Fruit fly (Drosophila melanogaster): Measurements from ENCODE around the gene CG7488.

CG7488 gene

DNA sequence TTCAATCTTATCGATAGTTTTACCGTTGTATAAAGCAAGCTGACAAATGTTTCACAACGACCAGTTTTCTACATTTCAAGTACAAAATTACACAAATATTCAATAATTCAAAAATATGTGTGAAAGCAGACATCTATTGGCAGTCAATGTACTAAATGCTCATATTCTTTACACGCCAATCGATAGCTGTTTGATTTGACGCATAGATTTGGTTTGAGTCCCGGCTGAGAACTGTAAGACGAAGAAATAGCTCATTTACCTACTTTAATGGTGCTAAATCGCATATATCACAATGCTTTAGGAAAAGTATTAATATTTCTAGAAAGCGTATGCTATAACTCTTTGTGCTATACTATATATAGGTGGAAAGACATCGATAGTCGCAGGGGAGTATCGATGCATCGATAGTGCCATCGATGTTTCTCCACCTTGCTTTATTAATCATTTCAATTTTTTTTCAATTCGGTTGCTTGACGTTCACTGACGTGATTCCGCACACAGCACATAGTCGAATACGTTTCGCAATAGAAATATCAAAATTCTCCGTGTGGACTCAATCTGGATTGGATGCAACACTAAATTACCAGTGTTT lies 14.7 kb upstream of the CG7488 start, which contains the start of gene Paip2 (continued):
- TF ChIP-seq maf-S (GFP tag; optimal IDR thresholded peaks at IDR 0.05) (no peak), Oaz (GFP tag; IDR thresholded peaks at IDR 0.05) (no peak), ab (GFP tag; optimal IDR thresholded peaks at IDR 0.05) (no peak), CG32767 (GFP tag; IDR thresholded peaks at IDR 0.05) (no peak), yki (optimal IDR thresholded peaks at IDR 0.05) (no peak), kay (GFP tag; optimal IDR thresholded peaks at IDR 0.05) (peak; percentile 17), prd (optimal IDR thresholded peaks at IDR 0.05) (no peak), prd (GFP tag; IDR thresholded peaks at IDR 0.05) (no peak), CG2202 (tag; optimal IDR thresholded peaks at IDR 0.05) (no peak), CG11560 (tag; IDR thresholded peaks at IDR 0.05) (peak; percentile 61; the same call in 2 of the 3 replicates), Sin3A (optimal IDR thresholded peaks at IDR 0.05) (peak; percentile 79), CG7372 (GFP tag; IDR thresholded peaks at IDR 0.05) (no peak), her (GFP tag; optimal IDR thresholded peaks at IDR 0.05) (no peak), Dll (GFP tag; IDR thresholded peaks at IDR 0.05; ENCODE audit: partially characterized antibody) (peak; percentile 99), CG15696 (tag; optimal IDR thresholded peaks at IDR 0.05) (no peak), vnd (GFP tag; IDR thresholded peaks at IDR 0.05; ENCODE audit: partially characterized antibody) (peak; percentile 98), CG9437 (GFP tag; optimal IDR thresholded peaks at IDR 0.05) (no peak), CG15514 (GFP tag; optimal IDR thresholded peaks at IDR 0.05) (peak; percentile 67), Vsx1 (GFP tag; optimal IDR thresholded peaks at IDR 0.05) (no peak), dpn (GFP tag; optimal IDR thresholded peaks at IDR 0.05) (peak in 1 of 2 experiments; percentile 5), ERR (GFP tag; optimal IDR thresholded peaks at IDR 0.05) (no peak), az2 (GFP tag; optimal IDR thresholded peaks at IDR 0.05) (no peak), luna (GFP tag; optimal IDR thresholded peaks at IDR 0.05) (no peak), ATbp (GFP tag; optimal IDR thresholded peaks at IDR 0.05) (no peak), CG10654 (GFP tag; optimal IDR thresholded peaks at IDR 0.05) (no peak), Kr (GFP tag; optimal IDR thresholded peaks at IDR 0.05) (no peak), H15 (GFP tag; IDR thresholded peaks at IDR 0.05) (no peak), CG5245 (GFP tag; optimal IDR thresholded peaks at IDR 0.05) (no peak), CG33557 (GFP tag; optimal IDR thresholded peaks at IDR 0.05) (no peak), Jarid2 (GFP tag; optimal IDR thresholded peaks at IDR 0.05) (peak; percentile 2), CG13624 (GFP tag; optimal IDR thresholded peaks at IDR 0.05) (no peak), Rfx (GFP tag; IDR thresholded peaks at IDR 0.05) (0 out of 2 replicates have a peak, but pooled peaks have one; percentile 23), TFAM (GFP tag; optimal IDR thresholded peaks at IDR 0.05) (no peak), pum (GFP tag; optimal IDR thresholded peaks at IDR 0.05) (no peak), Antp (GFP tag; optimal IDR thresholded peaks at IDR 0.05) (no peak), Scr (GFP tag; IDR thresholded peaks at IDR 0.05; ENCODE audit: partially characterized antibody) (peak; percentile 99), cas (GFP tag; IDR thresholded peaks at IDR 0.05) (no peak), CG14965 (GFP tag; optimal IDR thresholded peaks at IDR 0.05; ENCODE audit: borderline replicate concordance) (no peak), CG16779 (GFP tag; IDR thresholded peaks at IDR 0.05) (no peak), B-H1 (GFP tag; IDR thresholded peaks at IDR 0.05) (no peak), CG7357 (GFP tag; IDR thresholded peaks at IDR 0.05) (no peak), CG1647 (GFP tag; optimal IDR thresholded peaks at IDR 0.05) (no peak), chm (GFP tag; IDR thresholded peaks at IDR 0.05) (peak; percentile 46; the same call in 1 of the 2 replicates), D19A (tag; optimal IDR thresholded peaks at IDR 0.05) (peak; percentile 23), esg (GFP tag; conservative IDR thresholded peaks at IDR 0.05) (no peak), pho (GFP tag; optimal IDR thresholded peaks at IDR 0.05) (peak; percentile 8), BtbVII (GFP tag; optimal IDR thresholded peaks at IDR 0.05) (no peak), ash1 (GFP tag; optimal IDR thresholded peaks at IDR 0.05) (no peak), Hmx (GFP tag; optimal IDR thresholded peaks at IDR 0.05) (no peak), CG12299 (tag; optimal IDR thresholded peaks at IDR 0.05) (peak; percentile 5), CG17359 (tag; optimal IDR thresholded peaks at IDR 0.05) (no peak), Drgx (GFP tag; IDR thresholded peaks at IDR 0.05) (no peak)

Measured in whole organism, embryonic.